Worm (Caenorhabditis elegans) whole organism, L4 larva: ENCODE data around the gene sym-1.
A peak's percentile ranks its signal among the peaks of the same experiment; 100 is the strongest.

Experiments
- ZK546.5 ChIP-seq, 2 experiments: sonication (generic microtip); optimal IDR thresholded peaks; 2 replicates each; lab custom pipeline; 2017; ENCODE audit warnings: missing biosample characterization in 2 of 2, missing genetic modification characterization in 2 of 2
- gei-8 ChIP-seq: fragments of 200-800 bp; sonication (Bioruptor generic); optimal IDR thresholded peaks from 2 replicates; lab custom pipeline; 2018; ENCODE audit warnings: mild to moderate bottlenecking, missing genetic modification characterization, missing compliant biosample characterization
- lsy-2 ChIP-seq, 2 experiments: fragments of 150-350 bp in 1 of 2; sonication (generic microtip) in 1 of 2; optimal IDR thresholded peaks; 2 replicates each; lab custom pipeline; 2014 to 2017; ENCODE audit warnings: missing biosample characterization in 2 of 2, missing genetic modification characterization in 2 of 2
- mdl-1 ChIP-seq, 2 experiments: fragments of 150-350 bp in 1 of 2; sonication (generic microtip) in 1 of 2; optimal IDR thresholded peaks; 2 replicates each; lab custom pipeline; 2014 to 2017; ENCODE audit warnings: missing biosample characterization in 2 of 2, missing genetic modification characterization in 2 of 2
- nhr-102 ChIP-seq: sonication (generic microtip); optimal IDR thresholded peaks from 2 replicates; lab custom pipeline; 2016; ENCODE audit warnings: mild to moderate bottlenecking, missing genetic modification characterization, moderate library complexity, missing compliant biosample characterization
- nhr-237 ChIP-seq: sonication (generic microtip); optimal IDR thresholded peaks from 2 replicates; lab custom pipeline; 2017; ENCODE audit warnings: missing biosample characterization, missing genetic modification characterization
- nhr-6 ChIP-seq: fragments of 150-350 bp; optimal IDR thresholded peaks from 2 replicates; lab custom pipeline; 2014; ENCODE audit warnings: missing biosample characterization, missing genetic modification characterization
- nhr-76 ChIP-seq: fragments of 150-350 bp; optimal IDR thresholded peaks from 2 replicates; lab custom pipeline; 2014; ENCODE audit warnings: missing biosample characterization, missing genetic modification characterization
- pha-4 ChIP-seq, 2 experiments: fragments of 150-350 bp in 1 of 2; fragments of 200-800 bp in 1 of 2; sonication (Bioruptor generic) in 1 of 2; IDR thresholded peaks in 1 of 2; optimal IDR thresholded peaks in 1 of 2; 2 replicates each; pipeline versions ENCODE4 v1.3.6 to Lab custom; 2014 to 2022; ENCODE audit warnings: missing genetic modification characterization in 2 of 2, missing genetic modification reagents in 2 of 2, missing biosample characterization in 1 of 2, missing compliant biosample characterization in 1 of 2
- sdz-12 ChIP-seq: fragments of 200-800 bp; sonication (Bioruptor generic); optimal IDR thresholded peaks from 2 replicates; lab custom pipeline; 2018; ENCODE audit warnings: mild to moderate bottlenecking, missing genetic modification characterization, missing compliant biosample characterization
- unc-62 ChIP-seq, 3 experiments: fragments of 150-350 bp in 1 of 3; sonication (generic microtip); optimal IDR thresholded peaks in 2 of 3; peaks in 1 of 3; 1 replicate in 1 of 3; 2 replicates in 2 of 3; lab custom pipeline; 2014 to 2017; ENCODE audit warnings: missing biosample characterization in 3 of 3, missing genetic modification characterization in 3 of 3, missing genetic modification reagents in 3 of 3, missing genotype in 1 of 3

DNA sequence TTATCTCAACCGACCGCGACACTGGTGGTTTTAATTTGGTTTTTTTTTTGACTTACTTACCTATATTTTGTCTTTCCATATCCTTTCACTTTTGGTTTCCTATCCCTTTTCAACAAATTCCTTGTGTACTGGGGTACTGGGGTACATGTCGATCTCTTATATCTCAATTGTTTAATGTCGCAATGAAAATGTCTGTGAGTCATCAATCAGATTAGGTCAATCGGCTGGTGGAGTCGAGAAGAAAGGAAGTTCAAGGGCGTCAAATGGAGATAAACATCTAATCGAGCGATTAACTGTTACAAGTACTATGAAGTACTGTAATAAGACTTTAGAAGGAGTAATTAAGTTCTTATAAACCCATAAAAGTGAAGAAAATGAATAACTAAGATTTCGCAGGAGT is 5.5 kb upstream of the sym-1 start:
- TF ChIP-seq sdz-12 (GFP tag; lab: Kevin White, UChicago): no peak
- TF ChIP-seq mdl-1 (tag; optimal IDR thresholded peaks at IDR 0.05; lab: Kevin White, UChicago): no peak
- TF ChIP-seq nhr-6 (tag; lab: Kevin White, UChicago): no peak
- no peak for TF ChIP-seq nhr-76 (tag; lab: Kevin White, UChicago)
- no peak for TF ChIP-seq nhr-102 (tag; lab: Kevin White, UChicago)
- no peak for TF ChIP-seq gei-8 (GFP tag; lab: Kevin White, UChicago)
- peak in 1 of 2 experiments; percentile 86 for TF ChIP-seq unc-62 (GFP tag; optimal IDR thresholded peaks at IDR 0.05 in 1 of 2; lab: Kevin White, UChicago)
- no peak for TF ChIP-seq unc-62 (tag; optimal IDR thresholded peaks at IDR 0.05; lab: Kevin White, UChicago)
- TF ChIP-seq ZK546.5 (tag; optimal IDR thresholded peaks at IDR 0.05; lab: Kevin White, UChicago): no peak
- TF ChIP-seq pha-4 (GFP tag; IDR thresholded peaks at IDR 0.05; lab: Robert Waterston, UW): no peak
- no peak for TF ChIP-seq pha-4 (tag; optimal IDR thresholded peaks at IDR 0.05; lab: Kevin White, UChicago)
- no peak for TF ChIP-seq nhr-237
- no peak for TF ChIP-seq lsy-2 (tag; optimal IDR thresholded peaks at IDR 0.05; lab: Kevin White, UChicago)
